Worm (Caenorhabditis elegans) whole organism, dauer: Measurements from ENCODE around the gene ech-4.

Source experiments
- unc-62 ChIP-seq: sonication (generic microtip); optimal IDR thresholded peaks from 2 replicates; lab custom pipeline; 2017; ENCODE audit warnings: missing biosample characterization, missing genetic modification reagents, missing genetic modification characterization

The ech-4 gene

DNA sequence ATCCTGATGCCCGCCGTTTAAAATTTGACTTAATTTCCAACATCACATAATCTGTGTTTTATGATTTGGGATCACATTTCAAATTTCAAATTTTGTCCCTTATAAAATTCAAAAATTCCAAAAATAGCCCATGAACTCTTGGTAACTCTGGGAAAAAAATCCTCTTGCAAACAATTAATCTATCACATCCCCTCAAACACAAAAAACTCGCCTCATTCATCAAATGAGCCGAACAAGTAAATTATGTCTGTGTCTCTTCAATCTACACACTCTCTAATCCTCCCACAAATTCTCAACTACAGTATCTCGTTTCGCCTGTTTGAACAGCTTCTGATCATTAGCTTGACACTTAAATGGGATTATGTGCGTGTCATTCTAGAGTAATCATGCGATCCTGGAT, 10.1 kb upstream of the ech-4 start, which contains the start of gene msrp-7:
TSS of gene msrp-7 (plus strand) at position 301 of the 400 bp plus-strand sequence.
- TF ChIP-seq unc-62 (GFP tag; lab: Kevin White, UChicago): no peak

DNA sequence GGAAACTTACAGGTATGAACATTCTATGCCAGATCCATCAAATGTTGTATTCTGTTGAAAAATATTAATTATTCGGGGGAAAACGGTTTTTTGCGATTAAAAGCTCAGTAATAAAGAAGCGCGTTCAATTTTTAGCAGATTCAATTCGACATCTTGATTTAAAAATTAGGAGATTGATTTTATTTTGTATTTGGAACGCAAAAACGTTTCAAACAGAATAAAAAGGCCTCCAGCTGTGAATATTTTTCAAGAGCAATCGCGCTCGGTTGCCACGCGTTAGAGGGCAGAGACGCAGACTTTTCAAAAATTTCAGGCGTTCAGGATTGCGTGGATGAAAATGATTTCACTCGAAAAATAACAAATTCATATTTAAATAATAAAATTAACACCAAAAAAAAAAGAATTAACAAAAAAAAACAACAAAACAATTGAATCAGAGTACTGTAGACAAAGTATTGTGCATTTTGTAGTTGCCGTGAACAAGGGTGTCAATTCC, 855 bp upstream of the ech-4 start, which contains the start of gene R06F6.8:
TSS of gene R06F6.8 (minus strand) at position 51 of the 496 bp plus-strand sequence.
- no peak for TF ChIP-seq unc-62 (GFP tag; lab: Kevin White, UChicago)

DNA sequence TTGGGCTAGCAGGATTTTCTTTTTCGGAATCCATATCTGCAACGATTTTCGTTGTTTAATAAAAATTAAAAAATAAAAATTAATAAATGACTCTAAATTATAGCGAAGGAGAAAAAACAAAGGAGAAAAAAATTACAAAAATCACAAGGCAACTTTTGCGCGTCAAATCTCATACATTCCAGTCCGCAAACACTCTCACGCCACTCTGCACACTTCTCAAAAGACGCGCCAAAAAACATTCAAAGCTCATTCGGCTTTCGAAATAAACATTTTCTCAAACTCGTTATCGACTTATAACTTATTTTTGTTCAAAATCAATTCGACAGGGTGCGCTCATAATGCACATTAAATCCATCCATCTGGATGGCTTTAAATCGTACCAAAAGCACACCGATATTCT, 3.2 kb downstream of the ech-4 start, which contains the start of the genes R06F6.12 and mix-1:
TSS of gene R06F6.12 (minus strand) at position 36 of the 400 bp plus-strand sequence.
TSS of gene mix-1 (plus strand) at position 201 of the 400 bp plus-strand sequence.
- TF ChIP-seq unc-62 (GFP tag; lab: Kevin White, UChicago): no peak

DNA sequence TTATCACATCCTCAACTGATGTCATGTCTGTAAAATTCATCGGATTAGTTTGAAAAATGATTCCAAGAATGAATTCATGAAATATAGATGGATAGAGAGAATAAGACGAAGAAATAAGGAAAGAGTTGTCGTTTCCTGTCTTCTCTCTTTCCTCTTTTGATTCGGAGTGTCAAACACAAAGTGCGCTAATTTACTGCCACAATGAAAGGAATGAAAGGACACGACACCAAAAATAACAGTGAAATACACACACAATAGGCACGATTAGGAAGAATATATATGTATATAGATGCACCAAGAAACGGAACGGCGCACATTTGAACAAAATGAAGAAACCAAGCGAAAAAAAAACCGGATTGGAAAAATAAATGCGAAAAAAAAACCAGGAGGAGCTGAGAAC, 8.2 kb downstream of the ech-4 start, which contains the start of gene VM106R.1:
TSS of gene VM106R.1 (minus strand) at position 101 of the 400 bp plus-strand sequence.
- no peak for TF ChIP-seq unc-62 (GFP tag; lab: Kevin White, UChicago)

DNA sequence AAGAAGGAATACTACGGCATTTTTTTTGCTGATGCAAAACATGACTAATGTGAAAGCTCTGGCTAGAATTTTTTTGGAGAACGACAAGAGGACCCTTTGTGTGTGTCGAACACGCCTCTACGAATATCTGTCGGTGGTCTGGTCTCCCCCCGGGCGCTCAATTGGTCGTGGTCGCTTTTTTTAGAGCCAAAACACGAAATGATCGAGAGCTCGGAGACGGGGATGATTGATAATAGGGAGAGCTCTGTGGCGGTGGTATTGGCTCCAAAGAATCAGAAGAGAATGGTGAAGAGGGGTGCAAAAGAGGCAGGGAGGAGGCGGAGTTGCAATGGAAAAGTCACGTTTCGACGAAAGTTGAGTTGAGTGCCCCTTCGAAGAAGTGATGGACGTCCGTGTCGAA, 8.7 kb downstream of the ech-4 start:
- TF ChIP-seq unc-62 (GFP tag; lab: Kevin White, UChicago): no peak

DNA sequence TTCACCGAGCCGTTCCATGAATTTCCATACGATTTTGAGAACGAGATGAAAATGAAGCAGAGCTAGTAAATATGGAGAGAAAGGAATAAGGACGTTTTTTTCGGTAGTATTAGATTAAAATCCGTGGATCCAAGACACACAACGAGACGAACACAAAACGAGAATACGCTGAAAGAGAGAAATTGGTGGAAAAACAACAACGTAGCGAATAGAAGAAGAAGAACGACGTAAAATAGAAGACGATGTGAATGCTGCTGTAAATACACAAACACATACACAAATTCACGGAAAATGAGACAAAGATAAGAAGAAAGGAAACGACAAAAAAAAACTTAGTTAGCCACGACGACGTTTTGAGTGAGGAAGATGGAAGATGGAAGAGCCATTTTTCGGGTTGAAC, 13.9 kb downstream of the ech-4 start:
- TF ChIP-seq unc-62 (GFP tag; lab: Kevin White, UChicago): no peak

DNA sequence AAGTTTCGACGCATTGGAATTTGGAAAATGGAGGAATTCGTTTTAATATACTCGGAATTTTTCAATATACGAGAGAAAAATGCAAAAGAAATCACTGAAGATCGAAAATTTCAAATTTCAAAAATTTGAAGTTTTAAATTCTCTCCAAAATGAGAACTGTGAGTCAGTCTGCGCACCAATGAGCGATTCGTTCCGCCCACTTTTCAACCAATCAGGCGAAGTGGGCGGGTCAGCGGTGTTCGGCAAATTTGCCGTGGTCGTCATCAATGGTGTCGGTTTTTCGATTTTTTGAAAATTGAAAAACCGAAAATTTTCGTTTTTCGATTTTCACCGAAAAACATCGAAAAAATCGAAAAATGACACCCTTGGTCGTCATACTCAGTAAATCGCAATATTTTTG, 17.7 kb downstream of the ech-4 start:
- TF ChIP-seq unc-62 (GFP tag; lab: Kevin White, UChicago): no peak

DNA sequence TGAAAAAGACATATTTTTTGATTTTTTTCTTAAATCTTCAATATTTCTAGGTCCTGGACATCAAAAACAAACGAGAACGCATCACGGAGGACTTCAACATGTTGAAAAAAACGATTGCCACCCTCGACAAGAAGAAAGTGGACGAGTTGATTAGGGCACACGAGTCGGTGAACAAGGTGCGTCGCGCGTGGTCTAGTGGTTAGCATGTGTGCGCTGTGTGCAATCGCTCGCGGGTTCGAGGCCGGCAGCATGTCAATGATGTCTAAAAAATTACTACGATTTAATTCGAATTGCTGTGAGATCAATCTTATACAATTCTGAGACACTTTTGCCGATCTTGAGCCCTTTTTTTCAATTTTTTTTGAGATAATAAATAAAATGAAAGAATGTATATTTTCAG, 19.2 kb downstream of the ech-4 start:
- no peak for TF ChIP-seq unc-62 (GFP tag; lab: Kevin White, UChicago)

DNA sequence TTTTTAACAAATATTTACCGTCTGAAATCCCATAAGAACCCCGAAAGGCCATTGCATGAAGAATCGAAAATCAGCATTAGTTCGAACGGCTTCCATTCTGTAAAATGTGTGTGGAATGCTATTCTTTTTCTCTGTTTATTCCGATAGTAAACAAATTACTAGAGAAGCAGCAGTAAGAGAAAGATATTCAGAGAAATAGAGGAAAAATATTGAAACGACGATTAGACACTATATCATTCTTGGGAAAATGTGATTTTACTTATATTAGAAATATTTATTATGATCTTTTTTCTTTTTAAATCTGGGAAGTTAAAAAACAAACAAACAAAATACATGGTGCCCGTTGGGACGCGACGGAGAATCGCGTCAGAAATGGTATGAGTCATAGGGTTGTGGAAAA, 22.7 kb downstream of the ech-4 start, which contains the start of gene M106.8:
TSS of gene M106.8 (minus strand) at position 101 of the 400 bp plus-strand sequence.
- no peak for TF ChIP-seq unc-62 (GFP tag; lab: Kevin White, UChicago)

DNA sequence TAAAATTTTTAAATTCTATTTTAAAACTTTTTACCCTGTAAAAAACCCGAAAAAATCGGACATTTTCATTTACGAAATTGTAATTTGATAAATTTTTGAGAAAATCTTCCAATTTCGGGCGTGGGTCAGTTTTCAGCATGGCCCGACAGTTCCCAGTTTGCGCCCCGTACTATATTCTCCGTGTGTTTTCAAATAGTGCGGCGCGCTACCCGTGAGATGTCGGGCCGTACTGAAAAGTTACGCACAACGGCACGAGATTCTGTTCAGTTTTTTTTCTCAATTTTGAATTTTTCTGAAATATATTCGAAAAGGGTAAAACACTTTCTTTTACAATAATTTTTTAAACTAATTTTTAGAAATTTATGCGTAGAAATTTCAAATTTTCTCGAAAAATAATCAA, 26.2 kb downstream of the ech-4 start:
- TF ChIP-seq unc-62 (GFP tag; lab: Kevin White, UChicago): no peak

DNA sequence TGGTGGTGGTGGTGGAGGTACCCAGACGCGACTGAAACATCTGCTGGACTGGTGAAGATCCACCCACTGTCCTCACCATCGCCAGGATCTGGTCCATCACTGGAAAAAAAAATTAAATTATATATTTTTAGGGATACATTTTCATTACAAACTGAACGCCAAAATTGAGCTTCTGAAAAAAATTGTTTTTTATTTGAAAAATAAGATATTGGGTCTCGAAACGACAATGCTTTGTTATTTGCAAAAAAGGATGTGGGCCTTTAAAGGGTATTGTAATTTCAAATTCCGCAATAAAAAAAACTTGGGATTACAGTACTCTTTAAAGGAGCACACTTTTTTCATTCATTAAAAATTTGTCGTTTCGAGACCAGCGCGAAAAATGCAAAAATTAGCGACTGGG, 29.1 kb downstream of the ech-4 start, which contains the start of gene M106.2:
TSS of gene M106.2 (minus strand) at position 101 of the 400 bp plus-strand sequence.
- no peak for TF ChIP-seq unc-62 (GFP tag; lab: Kevin White, UChicago)

DNA sequence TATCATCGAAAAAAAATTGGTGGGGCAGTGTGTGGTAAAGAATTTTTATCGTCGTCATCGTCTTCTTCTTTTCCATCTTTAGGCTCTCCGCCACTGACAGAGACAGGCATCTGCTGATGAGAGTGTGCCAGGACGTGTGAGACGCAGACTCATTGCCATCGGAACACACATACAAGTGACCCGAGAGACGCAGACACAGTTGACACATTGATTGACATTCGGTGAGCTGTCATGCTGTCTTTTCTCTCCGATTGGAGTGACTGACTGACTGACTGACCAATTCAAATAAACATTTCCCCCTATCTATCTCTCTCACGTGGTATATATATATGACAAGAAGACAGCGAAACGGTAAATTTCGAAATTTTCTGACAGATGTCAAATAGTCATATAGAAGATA, 30.3 kb downstream of the ech-4 start:
- no peak for TF ChIP-seq unc-62 (GFP tag; lab: Kevin White, UChicago)

DNA sequence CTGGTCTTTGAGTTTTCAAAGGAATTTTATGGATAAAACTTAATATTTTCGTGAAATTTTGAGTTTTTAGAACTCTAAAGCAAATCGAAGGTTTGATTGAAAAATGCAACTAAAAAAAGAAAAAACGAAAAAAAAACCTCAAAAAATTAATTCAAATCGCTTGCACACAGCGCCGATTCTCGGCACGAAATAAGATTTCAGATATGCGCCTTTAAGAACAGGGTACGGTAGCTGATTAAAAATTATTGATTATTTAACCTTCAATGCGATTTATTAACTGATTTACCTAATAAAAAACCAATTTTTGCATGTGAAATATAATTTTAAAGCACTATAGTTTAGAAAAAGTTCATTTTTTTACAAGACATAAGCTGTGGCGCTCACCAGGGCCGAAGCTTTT, 32.0 kb downstream of the ech-4 start:
- no peak for TF ChIP-seq unc-62 (GFP tag; lab: Kevin White, UChicago)

DNA sequence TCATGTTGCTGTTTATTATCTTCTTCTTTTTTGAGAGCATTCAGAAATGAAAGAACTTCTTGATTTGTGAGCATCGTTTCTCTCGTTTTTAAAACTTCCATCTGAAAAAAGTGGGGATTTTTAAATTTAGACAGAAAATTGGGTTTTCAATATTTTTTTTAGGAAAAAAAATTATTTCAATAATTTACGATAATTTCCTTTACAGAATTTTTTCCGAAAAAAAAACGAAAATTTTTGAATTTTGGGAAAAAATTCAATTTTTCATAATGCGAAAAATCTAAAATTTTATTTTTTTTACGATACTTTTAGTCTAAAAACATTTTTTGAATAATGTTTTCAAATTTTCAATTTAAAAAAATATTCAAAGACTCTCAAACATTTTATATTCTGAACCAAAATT, 36.2 kb downstream of the ech-4 start, which contains the start of gene M106.7:
TSS of gene M106.7 (minus strand) at position 101 of the 400 bp plus-strand sequence.
- no peak for TF ChIP-seq unc-62 (GFP tag; lab: Kevin White, UChicago)

DNA sequence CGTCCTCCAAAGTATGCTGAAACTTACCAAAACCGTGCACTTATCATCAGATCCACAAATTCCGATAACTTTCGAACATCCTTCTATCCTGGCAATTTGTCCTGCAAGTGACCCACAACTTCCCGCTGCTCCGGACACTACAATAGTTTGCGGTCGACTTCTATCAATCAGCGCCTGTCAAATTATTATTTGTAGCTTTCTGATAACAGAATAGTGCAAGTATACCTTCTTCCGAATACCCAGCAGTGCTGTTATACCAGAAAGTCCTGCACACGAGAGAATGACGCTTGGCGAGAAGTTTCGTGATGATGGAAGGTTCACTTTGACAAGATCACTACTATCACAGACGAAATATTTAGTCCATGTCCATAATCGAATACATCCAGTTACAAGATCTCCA, 38.5 kb downstream of the ech-4 start:
- no peak for TF ChIP-seq unc-62 (GFP tag; lab: Kevin White, UChicago)

DNA sequence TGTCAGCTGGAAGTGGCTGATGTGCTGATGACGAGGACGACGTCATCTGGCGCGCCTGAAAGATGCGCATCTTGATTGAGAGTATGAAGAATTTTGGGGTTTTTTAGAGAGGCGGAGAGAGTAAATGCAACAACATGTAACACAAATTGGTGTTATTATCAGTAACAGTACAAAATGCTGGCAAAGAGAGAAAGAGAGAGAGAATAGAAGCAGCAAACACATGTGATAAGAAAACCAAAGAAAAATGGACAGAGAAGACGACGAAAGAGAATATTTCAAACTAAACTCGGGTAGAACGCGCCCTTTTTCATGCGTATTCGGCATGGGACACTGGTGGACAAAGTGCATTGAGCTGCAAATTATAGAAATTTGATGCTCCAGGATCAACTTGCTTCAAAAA, 40.0 kb downstream of the ech-4 start, which contains the start of gene M106.3:
TSS of gene M106.3 (minus strand) at position 70 of the 400 bp plus-strand sequence.
- TF ChIP-seq unc-62 (GFP tag; lab: Kevin White, UChicago): no peak

DNA sequence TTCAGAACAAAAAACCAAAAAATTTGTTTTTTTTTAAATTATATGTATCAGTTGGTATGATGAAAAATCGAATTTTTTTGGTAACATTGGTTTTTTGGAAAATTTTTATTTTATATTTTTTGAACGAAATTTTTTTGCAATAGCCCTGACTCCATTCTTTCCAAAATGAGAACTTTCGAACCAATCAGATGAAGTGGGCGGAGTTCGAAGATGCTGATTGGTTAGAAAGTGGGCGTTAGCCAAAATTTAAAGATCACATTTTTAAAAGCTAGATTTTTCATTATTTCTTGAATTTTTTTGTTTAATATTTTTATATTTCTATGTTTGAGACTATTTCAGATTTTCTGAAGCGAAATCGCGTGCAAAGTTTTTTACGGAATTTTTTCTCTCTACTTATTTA, 40.5 kb downstream of the ech-4 start:
- no peak for TF ChIP-seq unc-62 (GFP tag; lab: Kevin White, UChicago)
